Worm (Caenorhabditis elegans) whole organism, L2 larva: ENCODE results near the gene grl-9.

ENCODE experiments used
- F13H6.1 ChIP-seq: sonication (generic microtip); optimal IDR thresholded peaks from 2 replicates; lab custom pipeline; 2016; ENCODE audit warnings: missing genetic modification characterization, missing compliant biosample characterization
- Y55F3AM.14 ChIP-seq: fragments of 200-800 bp; sonication (Bioruptor generic); optimal IDR thresholded peaks from 2 replicates; lab custom pipeline; 2018; ENCODE audit warnings: mild to moderate bottlenecking, missing genetic modification characterization, missing compliant biosample characterization
- alr-1 ChIP-seq: fragments of 150-350 bp; optimal IDR thresholded peaks from 2 replicates; lab custom pipeline; 2014; ENCODE audit warnings: missing biosample characterization, missing genetic modification characterization
- elt-1 ChIP-seq: fragments of 150-350 bp; optimal IDR thresholded peaks from 2 replicates; lab custom pipeline; 2014; ENCODE audit warnings: missing biosample characterization, missing genetic modification characterization
- nhr-10 ChIP-seq: sonication (generic microtip); optimal IDR thresholded peaks from 2 replicates; lab custom pipeline; 2017; ENCODE audit warnings: missing biosample characterization, missing genetic modification characterization
- nhr-11 ChIP-seq: fragments of 150-350 bp; optimal IDR thresholded peaks from 2 replicates; lab custom pipeline; 2014; ENCODE audit warnings: missing biosample characterization, missing genetic modification characterization
- nhr-25 ChIP-seq: fragments of 150-350 bp; sonication (generic microtip); optimal IDR thresholded peaks from 3 replicates; lab custom pipeline; 2014; ENCODE audit warnings: missing biosample characterization, missing genetic modification characterization
- nhr-77 ChIP-seq: fragments of 150-350 bp; optimal IDR thresholded peaks from 2 replicates; lab custom pipeline; 2014; ENCODE audit warnings: missing biosample characterization, missing genetic modification characterization
- sma-3 ChIP-seq: sonication (generic microtip); optimal IDR thresholded peaks from 2 replicates; lab custom pipeline; 2016; ENCODE audit warnings: missing genetic modification reagents, missing genetic modification characterization, missing compliant biosample characterization
- snpc-4 ChIP-seq: fragments of 150-350 bp; optimal IDR thresholded peaks from 2 replicates; lab custom pipeline; 2014; ENCODE audit warnings: missing biosample characterization, missing genetic modification characterization
- unc-39 ChIP-seq: fragments of 150-350 bp; optimal IDR thresholded peaks from 2 replicates; lab custom pipeline; 2014; ENCODE audit warnings: missing biosample characterization, missing genetic modification characterization
- zag-1 ChIP-seq: fragments of 150-350 bp; optimal IDR thresholded peaks from 2 replicates; lab custom pipeline; 2014; ENCODE audit warnings: missing biosample characterization, missing genetic modification characterization

DNA sequence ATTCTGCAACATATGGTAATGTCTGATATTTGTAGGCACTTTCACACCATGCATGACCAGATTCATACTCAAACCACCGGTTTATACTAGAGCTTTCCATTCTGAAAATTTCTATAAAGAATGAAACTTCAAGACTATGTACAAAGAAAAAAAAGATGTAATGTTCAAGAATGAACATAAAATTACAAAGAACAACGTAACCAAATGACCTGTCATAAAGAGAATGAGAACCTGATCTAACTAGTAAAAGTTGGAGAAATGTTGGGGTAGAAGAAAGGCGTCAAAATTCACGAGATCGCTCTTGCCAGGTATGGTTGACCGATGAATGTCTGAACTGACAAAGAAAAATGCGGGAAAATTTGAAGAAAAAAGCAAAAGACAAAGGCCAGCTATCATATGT, 33.9 kb downstream of the grl-9 start, which contains the start of gene W02F12.2:
- TF ChIP-seq nhr-77 (tag; lab: Kevin White, UChicago) (no peak), snpc-4 (tag; lab: Kevin White, UChicago) (no peak), nhr-10 (no peak), zag-1 (tag; lab: Kevin White, UChicago) (no peak), nhr-25 (tag; lab: Kevin White, UChicago) (no peak), unc-39 (tag; lab: Kevin White, UChicago) (no peak), alr-1 (tag; lab: Kevin White, UChicago) (no peak), elt-1 (tag; lab: Kevin White, UChicago) (no peak), sma-3 (no peak), nhr-11 (tag; lab: Kevin White, UChicago) (no peak), Y55F3AM.14 (no peak), F13H6.1 (tag; lab: Kevin White, UChicago) (no peak)
